Fruit fly (Drosophila melanogaster): ENCODE results near the gene Aldh.

Aldh gene

dm6 chr2L:9396396-9396795 lies 9.2 kb downstream of the Aldh start:
- no peak for TF ChIP-seq insv (optimal IDR thresholded peaks at IDR 0.05)
- TF ChIP-seq psq (optimal IDR thresholded peaks at IDR 0.05) = no peak
- TF ChIP-seq ttk (optimal IDR thresholded peaks at IDR 0.05) = no peak
- no peak for TF ChIP-seq Sin3A (optimal IDR thresholded peaks at IDR 0.05)
- no peak for TF ChIP-seq Myc (optimal IDR thresholded peaks at IDR 0.05)
- TF ChIP-seq h (optimal IDR thresholded peaks at IDR 0.05) = no peak

dm6 chr2L:9397888-9398287 lies 10.7 kb downstream of the Aldh start, which contains the start of gene CG4438:
CG4438 (minus strand) TSS chr2L:9397988.
- no peak for TF ChIP-seq Sin3A (optimal IDR thresholded peaks at IDR 0.05)
- TF ChIP-seq h (optimal IDR thresholded peaks at IDR 0.05) = no peak
- TF ChIP-seq psq (optimal IDR thresholded peaks at IDR 0.05) = no peak
- no peak for TF ChIP-seq Myc (optimal IDR thresholded peaks at IDR 0.05)
- TF ChIP-seq insv (optimal IDR thresholded peaks at IDR 0.05) = no peak
- TF ChIP-seq ttk (optimal IDR thresholded peaks at IDR 0.05) = no peak

DNA sequence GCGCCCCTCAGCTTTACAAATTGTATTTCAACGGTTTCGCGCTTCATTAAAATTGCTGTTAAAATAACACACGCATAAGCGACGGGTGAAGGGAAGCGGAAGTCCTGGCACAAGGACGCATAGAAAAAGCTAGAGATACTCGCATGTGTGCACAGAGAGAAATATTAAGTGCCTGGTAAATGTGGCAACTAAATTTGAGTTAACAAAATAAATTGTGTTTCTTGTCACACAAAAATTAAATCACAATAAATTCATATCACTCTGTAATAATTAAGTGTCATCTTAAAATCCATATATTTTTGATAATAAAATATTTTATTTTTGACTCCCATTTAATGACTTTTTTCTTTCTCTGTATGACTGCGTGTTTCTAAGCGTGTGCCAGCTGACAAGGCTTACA lies 13.0 kb downstream of the Aldh start:
- TF ChIP-seq Myc (optimal IDR thresholded peaks at IDR 0.05) = no peak
- TF ChIP-seq ttk (optimal IDR thresholded peaks at IDR 0.05) = no peak
- TF ChIP-seq Sin3A (optimal IDR thresholded peaks at IDR 0.05) = no peak
- TF ChIP-seq h (optimal IDR thresholded peaks at IDR 0.05) = no peak

- TF ChIP-seq insv (optimal IDR thresholded peaks at IDR 0.05) (no peak), psq (optimal IDR thresholded peaks at IDR 0.05) (no peak), ttk (optimal IDR thresholded peaks at IDR 0.05) (no peak), h (optimal IDR thresholded peaks at IDR 0.05) (no peak), Sin3A (optimal IDR thresholded peaks at IDR 0.05) (no peak), Myc (optimal IDR thresholded peaks at IDR 0.05) (no peak)
Measured at dm6 chr2L:9415053-9415452, 27.9 kb downstream of the Aldh start, which contains the start of gene Shawl. Shawl (minus strand) TSS chr2L:9415156.

DNA sequence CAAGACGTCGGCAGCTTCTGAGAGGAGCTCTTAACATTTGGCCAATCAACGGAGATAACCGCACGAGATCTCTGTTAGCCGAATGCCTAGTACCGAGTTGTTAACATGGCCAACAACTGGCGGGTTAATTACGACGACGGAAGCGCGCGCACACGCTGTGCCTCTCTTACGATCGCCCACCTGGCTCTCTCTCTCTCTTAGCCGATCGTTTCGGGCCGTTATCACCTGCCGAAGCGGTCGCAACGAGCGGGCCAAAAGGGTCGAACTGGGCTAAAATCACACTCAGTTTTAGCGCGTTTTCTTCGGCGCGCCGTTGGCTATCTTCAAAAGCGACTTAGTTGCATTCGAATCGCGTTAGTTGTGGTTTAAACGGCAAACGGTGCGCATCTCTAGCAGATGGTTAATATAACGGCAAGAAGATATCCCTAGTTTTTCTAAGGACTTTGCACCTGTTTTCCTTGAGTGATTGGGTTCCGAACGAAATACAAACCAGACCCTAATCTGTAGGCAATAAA lies 29.1 kb downstream of the Aldh start, which contains the start of gene Mco1:
Gene Mco1, plus strand, starts transcription at position 345 of the 515 bp plus-strand sequence.
- TF ChIP-seq h (optimal IDR thresholded peaks at IDR 0.05) (no peak), psq (optimal IDR thresholded peaks at IDR 0.05) (no peak), Myc (optimal IDR thresholded peaks at IDR 0.05) (no peak), Sin3A (optimal IDR thresholded peaks at IDR 0.05) (no peak), ttk (optimal IDR thresholded peaks at IDR 0.05) (no peak), insv (optimal IDR thresholded peaks at IDR 0.05) (no peak)

- TF ChIP-seq insv (optimal IDR thresholded peaks at IDR 0.05) (no peak), ttk (optimal IDR thresholded peaks at IDR 0.05) (no peak), Sin3A (optimal IDR thresholded peaks at IDR 0.05) (no peak), psq (optimal IDR thresholded peaks at IDR 0.05) (no peak)
Measured at dm6 chr2L:9420660-9421059, 33.5 kb downstream of the Aldh start.

DNA sequence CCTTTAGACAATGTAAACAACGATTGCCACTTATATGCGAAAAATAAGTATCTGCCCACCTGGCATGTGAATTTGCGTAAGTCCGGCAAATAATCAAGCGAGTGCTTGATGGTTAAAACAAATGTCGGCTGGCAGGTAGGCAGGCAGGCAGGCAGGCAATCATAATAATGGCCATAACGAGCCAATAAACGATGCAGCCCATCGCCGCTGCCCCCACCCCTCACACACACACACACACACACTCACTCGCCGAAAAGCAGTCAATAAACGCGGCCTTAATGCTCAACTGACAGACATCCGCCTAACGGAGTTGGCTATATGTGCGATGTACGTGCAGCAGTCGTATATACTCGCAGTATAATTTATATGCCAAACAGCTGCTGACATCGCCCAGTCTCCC lies 34.1 kb downstream of the Aldh start:
- TF ChIP-seq h (optimal IDR thresholded peaks at IDR 0.05) (no peak), Myc (optimal IDR thresholded peaks at IDR 0.05) (no peak), ttk (optimal IDR thresholded peaks at IDR 0.05) (no peak), insv (optimal IDR thresholded peaks at IDR 0.05) (no peak), Sin3A (optimal IDR thresholded peaks at IDR 0.05) (no peak), psq (optimal IDR thresholded peaks at IDR 0.05) (no peak)

DNA sequence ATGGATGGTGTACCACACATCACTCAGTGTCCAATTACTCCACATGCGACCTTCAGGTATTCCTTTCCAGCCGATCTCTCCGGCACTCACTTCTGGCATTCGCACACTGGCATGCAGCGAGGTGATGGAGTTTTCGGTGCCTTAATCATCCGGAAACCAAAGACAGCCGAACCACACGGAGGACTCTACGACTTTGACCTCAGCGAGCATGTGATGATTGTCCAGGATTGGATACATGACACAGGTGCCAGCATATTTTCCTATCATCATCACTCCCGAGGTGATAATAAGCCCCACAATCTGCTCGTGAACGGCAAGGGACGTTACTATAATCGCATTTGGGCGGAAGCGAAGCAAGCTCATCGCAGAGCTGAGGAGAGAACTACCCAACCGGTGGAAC lies 37.0 kb downstream of the Aldh start:
- TF ChIP-seq psq (optimal IDR thresholded peaks at IDR 0.05) = no peak

DNA sequence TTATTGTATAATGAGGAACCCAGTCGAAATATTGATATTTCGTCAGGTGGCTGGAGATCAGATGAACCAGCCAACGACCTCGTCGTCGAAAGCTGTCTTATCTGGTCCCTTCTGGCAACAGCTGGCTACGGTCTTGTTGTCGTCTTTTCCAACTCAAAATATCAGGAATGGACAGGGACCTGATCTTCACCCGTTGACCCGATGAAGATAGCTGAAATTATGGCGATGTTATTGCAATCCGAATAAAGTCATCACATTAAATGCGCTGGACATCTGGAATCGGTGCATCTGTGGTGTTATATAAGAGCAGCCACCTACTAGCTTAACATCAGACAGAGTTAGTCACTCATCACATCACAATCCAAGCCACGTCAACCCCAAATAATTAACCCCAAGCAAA lies 39.3 kb downstream of the Aldh start, which contains the start of gene Fbp2:
Gene Fbp2, plus strand, starts transcription at position 251 of the 400 bp plus-strand sequence.
- TF ChIP-seq Sin3A (optimal IDR thresholded peaks at IDR 0.05) (no peak), h (optimal IDR thresholded peaks at IDR 0.05) (no peak), psq (optimal IDR thresholded peaks at IDR 0.05) (no peak), ttk (optimal IDR thresholded peaks at IDR 0.05) (no peak), Myc (optimal IDR thresholded peaks at IDR 0.05) (no peak), insv (optimal IDR thresholded peaks at IDR 0.05) (no peak)

DNA sequence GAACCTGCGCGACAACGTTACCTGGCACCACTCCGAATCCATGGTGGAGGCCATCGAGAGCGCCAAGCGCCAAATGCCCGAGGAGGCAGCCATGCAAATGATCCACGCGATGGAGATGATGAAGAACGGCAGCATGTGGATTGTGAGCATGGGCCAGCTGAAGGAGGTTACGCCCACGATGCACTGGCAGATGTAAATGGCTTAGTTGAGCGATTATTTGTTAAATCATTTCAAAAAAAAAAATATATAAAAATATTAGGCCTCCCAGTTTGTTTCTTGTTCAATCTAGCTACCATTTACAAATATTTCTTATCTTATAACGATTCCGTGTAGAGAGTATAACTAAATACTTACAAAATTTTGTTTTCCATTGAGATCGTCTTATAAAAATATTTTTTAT lies 40.4 kb downstream of the Aldh start, which contains the start of gene CG42847:
Gene CG42847, plus strand, starts transcription at position 301 of the 400 bp plus-strand sequence.
- no peak for TF ChIP-seq h (optimal IDR thresholded peaks at IDR 0.05)

- TF ChIP-seq insv (optimal IDR thresholded peaks at IDR 0.05) (no peak), psq (optimal IDR thresholded peaks at IDR 0.05) (no peak), ttk (optimal IDR thresholded peaks at IDR 0.05) (no peak), Myc (optimal IDR thresholded peaks at IDR 0.05) (no peak), h (optimal IDR thresholded peaks at IDR 0.05) (no peak), Sin3A (optimal IDR thresholded peaks at IDR 0.05) (no peak)
Measured at dm6 chr2L:9430992-9431602, 43.9 kb downstream of the Aldh start, which contains the start of the genes FucTB and scat. FucTB (minus strand) TSS chr2L:9431052. scat (plus strand) TSS chr2L:9431405.

- no peak for TF ChIP-seq Sin3A (optimal IDR thresholded peaks at IDR 0.05)
- no peak for TF ChIP-seq h (optimal IDR thresholded peaks at IDR 0.05)
- no peak for TF ChIP-seq Myc (optimal IDR thresholded peaks at IDR 0.05)
- no peak for TF ChIP-seq psq (optimal IDR thresholded peaks at IDR 0.05)
- TF ChIP-seq ttk (optimal IDR thresholded peaks at IDR 0.05) = no peak
- no peak for TF ChIP-seq insv (optimal IDR thresholded peaks at IDR 0.05)
Measured at dm6 chr2L:9435099-9435498, 47.9 kb downstream of the Aldh start, which contains the start of gene CG3769. CG3769 (plus strand) TSS chr2L:9435399.

- TF ChIP-seq Myc (optimal IDR thresholded peaks at IDR 0.05) (no peak), Sin3A (optimal IDR thresholded peaks at IDR 0.05) (no peak), h (optimal IDR thresholded peaks at IDR 0.05) (no peak), ttk (optimal IDR thresholded peaks at IDR 0.05) (no peak), psq (optimal IDR thresholded peaks at IDR 0.05) (no peak), insv (optimal IDR thresholded peaks at IDR 0.05) (no peak)
Measured at dm6 chr2L:9436504-9436903, 49.3 kb downstream of the Aldh start, which contains the start of gene RpS28-like. RpS28-like (plus strand) TSS chr2L:9436804.
